Fruit fly (Drosophila melanogaster) whole organism, adult: ENCODE measurements around the gene CG32106.

ENCODE experiments used
- CG11617 ChIP-seq: fragments of 200-800 bp; sonication (Bioruptor generic); optimal IDR thresholded peaks from 2 replicates; lab custom pipeline; 2017; ENCODE audit warnings: mild to moderate bottlenecking, missing biosample characterization, missing genetic modification reagents, missing genetic modification characterization
- CG12768 ChIP-seq: fragments of 200-800 bp; sonication (Bioruptor generic); optimal IDR thresholded peaks from 2 replicates; lab custom pipeline; 2017; ENCODE audit warnings: missing biosample characterization, missing genetic modification characterization, mild to moderate bottlenecking, moderate library complexity, missing genetic modification reagents
- CG14711 ChIP-seq: fragments of 200-800 bp; sonication (Bioruptor generic); optimal IDR thresholded peaks from 2 replicates; lab custom pipeline; 2018; ENCODE audit warnings: missing biosample characterization, mild to moderate bottlenecking, missing genetic modification characterization, moderate library complexity
- CG1620 ChIP-seq: fragments of 200-800 bp; sonication (Bioruptor generic); optimal IDR thresholded peaks from 2 replicates; lab custom pipeline; 2016; ENCODE audit warnings: missing biosample characterization, missing genetic modification characterization
- CG33017 ChIP-seq: fragments of 200-800 bp; sonication (Bioruptor generic); optimal IDR thresholded peaks from 2 replicates; lab custom pipeline; 2018; ENCODE audit warnings: missing biosample characterization, mild to moderate bottlenecking, missing genetic modification characterization, moderate library complexity
- CG7045 ChIP-seq: fragments of 200-800 bp; sonication (Bioruptor generic); optimal IDR thresholded peaks from 2 replicates; lab custom pipeline; 2017; ENCODE audit warnings: missing biosample characterization, mild to moderate bottlenecking, missing genetic modification characterization
- Clk ChIP-seq: fragments of 200-800 bp; sonication (Bioruptor generic); optimal IDR thresholded peaks from 2 replicates; lab custom pipeline; 2017; ENCODE audit warnings: missing biosample characterization, missing genetic modification characterization
- Mnt ChIP-seq: fragments of 200-800 bp; sonication (Bioruptor generic); optimal IDR thresholded peaks from 2 replicates; lab custom pipeline; 2016; ENCODE audit warnings: missing biosample characterization, mild to moderate bottlenecking, missing genetic modification characterization
- bab1 ChIP-seq: fragments of 200-800 bp; sonication (Bioruptor generic); optimal IDR thresholded peaks from 3 replicates; lab custom pipeline; 2019; ENCODE audit warnings: missing biosample characterization, mild to moderate bottlenecking, missing genetic modification characterization, moderate library complexity
- cic ChIP-seq: fragments of 200-800 bp; sonication (Bioruptor generic); optimal IDR thresholded peaks from 2 replicates; lab custom pipeline; 2017; ENCODE audit warnings: missing biosample characterization, mild to moderate bottlenecking, missing genetic modification characterization, moderate library complexity
- kay ChIP-seq: fragments of 200-800 bp; sonication (Bioruptor generic); peaks from one replicate; lab custom pipeline; 2016; ENCODE audit warnings: missing biosample characterization, missing genetic modification characterization, borderline replicate concordance
- ovo ChIP-seq: fragments of 200-800 bp; sonication (Bioruptor generic); optimal IDR thresholded peaks from 2 replicates; lab custom pipeline; 2016; ENCODE audit warnings: missing biosample characterization, missing genetic modification characterization
- tj ChIP-seq: fragments of 200-800 bp; sonication (Bioruptor generic); optimal IDR thresholded peaks from 3 replicates; lab custom pipeline; 2017; ENCODE audit warnings: missing biosample characterization, mild to moderate bottlenecking, missing genetic modification characterization, moderate library complexity
- toe ChIP-seq: fragments of 200-800 bp; sonication (Bioruptor generic); optimal IDR thresholded peaks from 2 replicates; lab custom pipeline; 2016; ENCODE audit warnings: missing biosample characterization, missing genetic modification characterization

- TF ChIP-seq kay (GFP tag; lab: Kevin White, UChicago) (no peak), tj (GFP tag; lab: Kevin White, UChicago) (no peak), cic (no peak), CG11617 (no peak), CG12768 (GFP tag; lab: Kevin White, UChicago) (no peak), toe (GFP tag; lab: Kevin White, UChicago) (no peak), bab1 (no peak), CG7045 (GFP tag; lab: Kevin White, UChicago) (no peak), ovo (GFP tag; lab: Kevin White, UChicago) (no peak), CG33017 (no peak), CG1620 (no peak), Mnt (GFP tag; lab: Kevin White, UChicago) (no peak), CG14711 (tag; lab: Kevin White, UChicago) (no peak), Clk (GFP tag; lab: Kevin White, UChicago) (no peak)
These were observed 52.8 kb downstream of the CG32106 start for dm6 chr3L:12725749-12726148.
